Fruit fly (Drosophila melanogaster) S2 (cell line): Measurements from ENCODE around the gene mfr.

Experiments used
- CG8478 ChIP-seq: fragments of >200 bp; optimal IDR thresholded peaks from 2 replicates; lab custom pipeline; 2018
- CTCF ChIP-seq, 2 experiments: fragments of >200 bp; optimal IDR thresholded peaks; 2 replicates each; lab custom pipeline; 2018

- TF ChIP-seq CG8478 (lab: Kevin White, UChicago): no peak
- no peak for TF ChIP-seq CTCF (optimal IDR thresholded peaks at IDR 0.05; lab: Kevin White, UChicago)
Observed at dm6 chr3L:8857648-8858362, 54.7 kb downstream of the mfr start.
